Fruit fly (Drosophila melanogaster) whole organism, embryonic: ENCODE results near the gene CG12253.

Experiments used
- Bgb ChIP-seq: fragments of 200-800 bp; sonication (Bioruptor generic); IDR thresholded peaks from 2 replicates; pipeline ENCODE4 v1.3.6; 2022; ENCODE audit warnings: missing biosample characterization, missing genetic modification characterization; ENCODE audit not compliant: partially characterized antibody
- CG10267 ChIP-seq: fragments of 200-800 bp; sonication (Bioruptor generic); optimal IDR thresholded peaks from 2 replicates; lab custom pipeline; 2018; ENCODE audit warnings: missing biosample characterization, mild to moderate bottlenecking, missing genetic modification characterization, moderate library complexity
- CG10543 ChIP-seq: fragments of 200-800 bp; sonication (Bioruptor generic); optimal IDR thresholded peaks from 3 replicates; lab custom pipeline; 2017; ENCODE audit warnings: missing biosample characterization, mild to moderate bottlenecking, missing genetic modification characterization, moderate library complexity
- CG12391 ChIP-seq: fragments of 200-800 bp; sonication (Bioruptor generic); optimal IDR thresholded peaks from 3 replicates; lab custom pipeline; 2018; ENCODE audit warnings: missing biosample characterization, mild to moderate bottlenecking, missing genetic modification characterization, moderate library complexity
- CG16779 ChIP-seq: fragments of 200-800 bp; sonication (Bioruptor generic); IDR thresholded peaks from 2 replicates; pipeline ENCODE4 v1.3.6; 2022; ENCODE audit warnings: missing biosample characterization, missing genetic modification characterization
- CG1832 ChIP-seq: fragments of 200-800 bp; sonication (Bioruptor generic); optimal IDR thresholded peaks from 2 replicates; lab custom pipeline; 2017; ENCODE audit warnings: missing biosample characterization, mild to moderate bottlenecking, missing genetic modification characterization, inconsistent platforms
- CG2120 ChIP-seq: fragments of 200-800 bp; sonication (Bioruptor generic); optimal IDR thresholded peaks from 3 replicates; lab custom pipeline; 2016; ENCODE audit warnings: missing biosample characterization, missing genetic modification characterization
- CG2875 ChIP-seq: fragments of 200-800 bp; sonication (Bioruptor generic); optimal IDR thresholded peaks from 2 replicates; lab custom pipeline; 2017; ENCODE audit warnings: missing biosample characterization, mild to moderate bottlenecking, missing genetic modification characterization, missing genetic modification reagents
- CG3065 ChIP-seq: fragments of 200-800 bp; sonication (Bioruptor generic); optimal IDR thresholded peaks from 2 replicates; lab custom pipeline; 2016; ENCODE audit warnings: missing biosample characterization, missing genetic modification characterization
- CG31224 ChIP-seq: fragments of 200-800 bp; sonication (Bioruptor generic); IDR thresholded peaks from 2 replicates; pipeline ENCODE4 v1.3.6; 2022; ENCODE audit warnings: missing biosample characterization, missing genetic modification characterization
- CG34376 ChIP-seq: fragments of 200-800 bp; sonication (Bioruptor generic); optimal IDR thresholded peaks from 2 replicates; lab custom pipeline; 2018; ENCODE audit warnings: missing biosample characterization, mild to moderate bottlenecking, missing genetic modification characterization
- CG4617 ChIP-seq: fragments of 200-800 bp; sonication (Bioruptor generic); optimal IDR thresholded peaks from 3 replicates; lab custom pipeline; 2016; ENCODE audit warnings: missing biosample characterization, missing genetic modification characterization, borderline replicate concordance
- CG6175 ChIP-seq: fragments of 200-800 bp; sonication (Bioruptor generic); IDR thresholded peaks from 3 replicates; pipeline ENCODE4 v1.3.6; 2022; ENCODE audit warnings: missing biosample characterization, missing genetic modification characterization
- CG7987 ChIP-seq: fragments of 200-800 bp; sonication (Bioruptor generic); optimal IDR thresholded peaks from 2 replicates; lab custom pipeline; 2018; ENCODE audit warnings: missing biosample characterization, mild to moderate bottlenecking, missing genetic modification characterization, moderate library complexity
- CG8765 ChIP-seq: fragments of 200-800 bp; sonication (Bioruptor generic); IDR thresholded peaks from 2 replicates; pipeline ENCODE4 v1.3.6; 2022; ENCODE audit warnings: missing biosample characterization, missing genetic modification characterization
- Dll ChIP-seq: fragments of 200-800 bp; sonication (Bioruptor generic); IDR thresholded peaks from 4 replicates; pipeline ENCODE4 v1.3.6; 2022; ENCODE audit warnings: missing biosample characterization, missing genetic modification characterization; ENCODE audit not compliant: partially characterized antibody
- HLH4C ChIP-seq: fragments of 200-800 bp; sonication (Bioruptor generic); IDR thresholded peaks from 3 replicates; pipeline ENCODE4 v1.3.6; 2022; ENCODE audit warnings: missing biosample characterization, missing genetic modification characterization; ENCODE audit not compliant: partially characterized antibody
- Hr78 ChIP-seq, 2 experiments: fragments of 200-800 bp in 1 of 2; fragments of >200 bp in 1 of 2; sonication (Bioruptor generic) in 1 of 2; optimal IDR thresholded peaks; 2 replicates each; lab custom pipeline; 2017 to 2019; ENCODE audit warnings: missing biosample characterization in 2 of 2, missing genetic modification characterization in 2 of 2, mild to moderate bottlenecking in 1 of 2, moderate library complexity in 1 of 2
- Jarid2 ChIP-seq: fragments of 200-800 bp; sonication (Bioruptor generic); optimal IDR thresholded peaks from 3 replicates; lab custom pipeline; 2017; ENCODE audit warnings: mild to moderate bottlenecking, missing biosample characterization, missing genetic modification reagents, missing genetic modification characterization
- Max ChIP-seq: fragments of 200-800 bp; sonication (Bioruptor generic); optimal IDR thresholded peaks from 2 replicates; lab custom pipeline; 2016; ENCODE audit warnings: missing biosample characterization, mild to moderate bottlenecking, missing genetic modification characterization
- Med ChIP-seq: fragments of 200-800 bp; sonication (Bioruptor generic); peaks from one replicate; lab custom pipeline; 2016; ENCODE audit warnings: missing biosample characterization, missing genetic modification characterization, mild to moderate bottlenecking, inconsistent platforms, moderate library complexity
- NC2α ChIP-seq: fragments of 200-800 bp; sonication (Bioruptor generic); optimal IDR thresholded peaks from 2 replicates; lab custom pipeline; 2016; ENCODE audit warnings: missing biosample characterization, missing genetic modification characterization
- Nf-YA ChIP-seq: fragments of 200-800 bp; sonication (Bioruptor generic); IDR thresholded peaks from 2 replicates; pipeline ENCODE4 v1.3.6; 2022; ENCODE audit warnings: missing biosample characterization, missing genetic modification characterization
- Optix ChIP-seq: fragments of 200-800 bp; sonication (Bioruptor generic); IDR thresholded peaks from 3 replicates; pipeline ENCODE4 v1.3.6; 2022; ENCODE audit warnings: missing biosample characterization, missing genetic modification characterization
- YL-1 ChIP-seq: fragments of 200-800 bp; sonication (Bioruptor generic); optimal IDR thresholded peaks from 3 replicates; lab custom pipeline; 2017; ENCODE audit warnings: missing biosample characterization, mild to moderate bottlenecking, missing genetic modification characterization
- abd-A ChIP-seq: fragments of 200-800 bp; sonication (Bioruptor generic); optimal IDR thresholded peaks from 3 replicates; lab custom pipeline; 2019; ENCODE audit warnings: missing biosample characterization, mild to moderate bottlenecking, missing genetic modification characterization, moderate library complexity
- bsh ChIP-seq, 2 experiments: fragments of 200-800 bp; sonication (Bioruptor generic); optimal IDR thresholded peaks; 2 replicates each; lab custom pipeline; 2017 to 2018; ENCODE audit warnings: mild to moderate bottlenecking in 2 of 2, missing biosample characterization in 2 of 2, missing genetic modification characterization in 2 of 2, moderate library complexity in 1 of 2
- cad ChIP-seq: fragments of >200 bp; optimal IDR thresholded peaks from 2 replicates; lab custom pipeline; 2017; ENCODE audit warnings: missing biosample characterization, missing genetic modification characterization
- ci ChIP-seq: fragments of 200-800 bp; sonication (Bioruptor generic); IDR thresholded peaks from 3 replicates; pipeline ENCODE4 v1.3.6; 2022; ENCODE audit warnings: missing biosample characterization, missing genetic modification characterization
- danr ChIP-seq: fragments of 200-800 bp; sonication (Bioruptor generic); IDR thresholded peaks from 2 replicates; pipeline ENCODE4 v1.3.6; 2022; ENCODE audit warnings: missing biosample characterization, missing genetic modification characterization
- ewg ChIP-seq: fragments of 200-800 bp; sonication (Bioruptor generic); optimal IDR thresholded peaks from 3 replicates; lab custom pipeline; 2017; ENCODE audit warnings: mild to moderate bottlenecking, missing biosample characterization, missing genetic modification reagents, missing genetic modification characterization
- hkb ChIP-seq, 2 experiments: fragments of 200-800 bp in 1 of 2; fragments of >200 bp in 1 of 2; sonication (Bioruptor generic) in 1 of 2; IDR thresholded peaks in 1 of 2; optimal IDR thresholded peaks in 1 of 2; 2 replicates each; pipeline versions ENCODE4 v1.3.6 to Lab custom; 2017 to 2022; ENCODE audit warnings: missing biosample characterization in 1 of 2, missing genetic modification characterization in 1 of 2
- kni ChIP-seq: fragments of 200-800 bp; sonication (Bioruptor generic); optimal IDR thresholded peaks from 3 replicates; lab custom pipeline; 2017; ENCODE audit warnings: mild to moderate bottlenecking, missing biosample characterization, missing genetic modification reagents, missing genetic modification characterization
- nerfin-2 ChIP-seq: fragments of 200-800 bp; sonication (Bioruptor generic); IDR thresholded peaks from 2 replicates; pipeline ENCODE4 v1.3.6; 2022; ENCODE audit warnings: missing biosample characterization, missing genetic modification characterization; ENCODE audit not compliant: partially characterized antibody
- nom ChIP-seq: fragments of 200-800 bp; sonication (Bioruptor generic); optimal IDR thresholded peaks from 2 replicates; lab custom pipeline; 2017; ENCODE audit warnings: missing biosample characterization, missing genetic modification characterization, mild to moderate bottlenecking, moderate library complexity, missing genetic modification reagents
- oc ChIP-seq: fragments of 200-800 bp; sonication (Bioruptor generic); optimal IDR thresholded peaks from 2 replicates; lab custom pipeline; 2018; ENCODE audit warnings: missing biosample characterization, mild to moderate bottlenecking, missing genetic modification characterization, moderate library complexity
- sens ChIP-seq: fragments of 200-800 bp; sonication (Bioruptor generic); peaks from one replicate; lab custom pipeline; 2016; ENCODE audit warnings: missing biosample characterization, missing genetic modification characterization
- sug ChIP-seq: fragments of 200-800 bp; optimal IDR thresholded peaks from 2 replicates; lab custom pipeline; 2019; ENCODE audit warnings: missing biosample characterization, mild to moderate bottlenecking, missing genetic modification characterization, moderate library complexity
- tup ChIP-seq: fragments of 200-800 bp; sonication (Bioruptor generic); optimal IDR thresholded peaks from 2 replicates; lab custom pipeline; 2016; ENCODE audit warnings: missing biosample characterization, mild to moderate bottlenecking, missing genetic modification characterization, moderate library complexity
- unc-4 ChIP-seq: fragments of 200-800 bp; sonication (Bioruptor generic); IDR thresholded peaks from 2 replicates; pipeline ENCODE4 v1.3.6; 2022; ENCODE audit warnings: missing biosample characterization, missing genetic modification characterization; ENCODE audit not compliant: partially characterized antibody
- vfl ChIP-seq: fragments of 200-800 bp; sonication (Bioruptor generic); optimal IDR thresholded peaks from 2 replicates; lab custom pipeline; 2016; ENCODE audit warnings: missing biosample characterization, missing genetic modification characterization
- zen2 ChIP-seq: fragments of 200-800 bp; sonication (Bioruptor generic); IDR thresholded peaks from 3 replicates; pipeline ENCODE4 v1.3.6; 2022; ENCODE audit warnings: missing biosample characterization, missing genetic modification characterization; ENCODE audit not compliant: partially characterized antibody

CG12253 gene

DNA sequence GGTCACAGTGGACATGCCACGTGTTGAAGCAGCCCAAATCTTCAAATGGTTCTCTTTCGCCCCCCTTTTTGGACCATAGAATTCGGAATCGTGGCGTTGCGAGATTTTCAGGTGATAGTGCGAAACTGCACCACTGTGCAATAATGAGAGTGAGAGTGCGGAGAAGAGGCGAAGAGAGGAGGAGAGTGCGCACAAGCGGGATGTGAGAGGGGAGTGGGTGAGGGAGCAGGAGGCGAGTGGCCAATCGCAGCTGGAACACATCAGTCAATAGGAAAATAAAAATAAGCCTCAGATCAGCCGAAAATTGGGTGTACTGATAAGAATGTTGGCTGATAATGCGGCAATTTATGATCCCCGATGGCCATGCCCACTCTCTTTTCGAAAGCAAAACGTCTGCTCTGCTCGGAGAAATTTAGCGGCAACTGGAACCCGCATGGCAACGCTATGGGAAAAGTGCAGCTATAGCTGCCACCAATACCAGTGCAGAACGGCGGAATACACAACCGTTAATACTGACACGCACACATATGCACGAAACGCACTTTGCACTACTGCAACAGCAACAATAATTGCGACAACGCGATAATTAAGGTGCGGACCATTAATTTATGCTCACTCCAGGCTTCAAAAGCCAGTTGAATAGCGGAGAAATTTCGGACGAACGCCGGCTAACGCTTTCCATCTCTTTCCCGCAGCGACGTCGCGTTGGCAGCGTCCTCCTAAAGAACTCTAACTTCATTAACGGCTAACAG is 20.2 kb upstream of the CG12253 start (continued):
- TF ChIP-seq hkb (optimal IDR thresholded peaks at IDR 0.05; lab: Kevin White, UChicago), result no peak
- no peak for TF ChIP-seq hkb (GFP tag; IDR thresholded peaks at IDR 0.05; lab: Robert Waterston, UW)
- no peak for TF ChIP-seq CG8765 (GFP tag; lab: Robert Waterston, UW)
- 0 out of 3 replicates have a peak, but pooled peaks have one; percentile 21 for TF ChIP-seq CG6175 (GFP tag; lab: Robert Waterston, UW)
- peak; percentile 8 for TF ChIP-seq CG2120 (GFP tag; lab: Kevin White, UChicago)
- TF ChIP-seq Bgb, result peak; percentile 37; the same call in 1 of the 2 replicates
- no peak for TF ChIP-seq CG10267 (tag; lab: Kevin White, UChicago)
- peak; percentile 92 for TF ChIP-seq YL-1 (GFP tag; lab: Kevin White, UChicago)
- TF ChIP-seq danr, result no peak
- TF ChIP-seq oc (tag; lab: Kevin White, UChicago), result peak; percentile 52
- peak; percentile 6 for TF ChIP-seq NC2α (GFP tag; lab: Kevin White, UChicago)
- TF ChIP-seq CG16779 (GFP tag; lab: Robert Waterston, UW), result no peak
- peak; percentile 32 for TF ChIP-seq cad (GFP tag; lab: Kevin White, UChicago)
- peak; percentile 64 for TF ChIP-seq kni (GFP tag; lab: Kevin White, UChicago)
- TF ChIP-seq Optix (GFP tag; lab: Robert Waterston, UW), result no peak; the same call in 2 of the 3 replicates
- TF ChIP-seq abd-A (tag; lab: Kevin White, UChicago), result peak; percentile 70
- peak; percentile 15 for TF ChIP-seq CG34376 (GFP tag; lab: Kevin White, UChicago)
- TF ChIP-seq unc-4 (GFP tag; lab: Robert Waterston, UW), result 0 out of 2 replicates have a peak, but pooled peaks have one; percentile 10
- no peak for TF ChIP-seq zen2
- TF ChIP-seq sens, result peak; percentile 83
- no peak for TF ChIP-seq vfl (GFP tag; lab: Kevin White, UChicago)
- peak; percentile 79 for TF ChIP-seq CG4617 (GFP tag; lab: Kevin White, UChicago)
- peak; percentile 19 for TF ChIP-seq CG3065
- TF ChIP-seq CG2875 (GFP tag; lab: Kevin White, UChicago), result no peak
- TF ChIP-seq CG1832 (GFP tag; lab: Kevin White, UChicago), result no peak
- peak; percentile 13 for TF ChIP-seq Max (GFP tag; lab: Kevin White, UChicago)
- peak; percentile 47 for TF ChIP-seq CG10543 (GFP tag; lab: Kevin White, UChicago)
- TF ChIP-seq nerfin-2 (GFP tag; lab: Robert Waterston, UW), result 0 out of 2 replicates have a peak, but pooled peaks have one; percentile 12
- TF ChIP-seq ewg (GFP tag; lab: Kevin White, UChicago), result peak; percentile 93
- peak; percentile 65 for TF ChIP-seq CG7987 (GFP tag; lab: Kevin White, UChicago)
- TF ChIP-seq ci (GFP tag; lab: Robert Waterston, UW), result 0 out of 3 replicates have a peak, but pooled peaks have one; percentile 54
- TF ChIP-seq Hr78 (GFP tag; optimal IDR thresholded peaks at IDR 0.05; lab: Kevin White, UChicago), result peak in 1 of 2 experiments; percentile 89
- 0 out of 3 replicates have a peak, but pooled peaks have one; percentile 37 for TF ChIP-seq HLH4C
- peak; percentile 34; the same call in 1 of the 4 replicates for TF ChIP-seq Dll (GFP tag; lab: Robert Waterston, UW)
- no peak for TF ChIP-seq CG31224 (GFP tag; lab: Robert Waterston, UW)
- no peak for TF ChIP-seq tup (GFP tag; lab: Kevin White, UChicago)
- peak; percentile 89 for TF ChIP-seq Med (GFP tag; lab: Kevin White, UChicago)
- peak; percentile 23 to 66 for TF ChIP-seq bsh (GFP tag; optimal IDR thresholded peaks at IDR 0.05; lab: Kevin White, UChicago)
- 0 out of 2 replicates have a peak, but pooled peaks have one; percentile 13 for TF ChIP-seq Nf-YA
- TF ChIP-seq CG12391 (tag; lab: Kevin White, UChicago), result peak; percentile 17
- peak; percentile 95 for TF ChIP-seq nom (GFP tag; lab: Kevin White, UChicago)
- peak; percentile 15 for TF ChIP-seq sug (tag; lab: Kevin White, UChicago)
- TF ChIP-seq Jarid2 (GFP tag; lab: Kevin White, UChicago), result no peak
